Worm (Caenorhabditis elegans) whole organism, L1 larva: ENCODE results near the gene cuc-1.
A peak's percentile ranks its signal among the peaks of the same experiment; 100 is the strongest.

Experiments
- F16B12.6 ChIP-seq: fragments of 150-350 bp; optimal IDR thresholded peaks from 2 replicates; lab custom pipeline; 2014; ENCODE audit warnings: missing biosample characterization, missing genetic modification characterization
- aha-1 ChIP-seq: fragments of 150-350 bp; optimal IDR thresholded peaks from 2 replicates; lab custom pipeline; 2014; ENCODE audit warnings: missing biosample characterization, missing genetic modification characterization
- blmp-1 ChIP-seq: fragments of 150-350 bp; optimal IDR thresholded peaks from 2 replicates; lab custom pipeline; 2014; ENCODE audit warnings: missing biosample characterization, missing genetic modification characterization
- ceh-8 ChIP-seq: fragments of 200-800 bp; sonication (Bioruptor generic); optimal IDR thresholded peaks from 2 replicates; lab custom pipeline; 2018; ENCODE audit warnings: mild to moderate bottlenecking, missing genetic modification characterization, moderate library complexity, missing compliant biosample characterization
- ceh-82 ChIP-seq, 3 experiments: fragments of 150-350 bp in 1 of 3; sonication (generic microtip) in 2 of 3; optimal IDR thresholded peaks; 2 replicates each; lab custom pipeline; 2014 to 2017; ENCODE audit warnings: missing biosample characterization in 3 of 3, missing genetic modification characterization in 3 of 3
- dpl-1 ChIP-seq, 3 experiments: fragments of 150-350 bp in 2 of 3; sonication (generic microtip) in 1 of 3; optimal IDR thresholded peaks; 2 replicates each; lab custom pipeline; 2014 to 2017; ENCODE audit warnings: missing biosample characterization in 3 of 3, missing genetic modification characterization in 3 of 3, missing genetic modification reagents in 3 of 3
- dsc-1 ChIP-seq: sonication (generic microtip); optimal IDR thresholded peaks from 2 replicates; lab custom pipeline; 2016; ENCODE audit warnings: mild to moderate bottlenecking, missing genetic modification characterization, missing compliant biosample characterization
- efl-1 ChIP-seq, 4 experiments: fragments of 150-350 bp; optimal IDR thresholded peaks in 3 of 4; peaks in 1 of 4; 1 replicate in 1 of 4; 2 replicates in 3 of 4; lab custom pipeline; 2014; ENCODE audit warnings: missing biosample characterization in 2 of 4, missing genetic modification characterization in 2 of 4, missing genetic modification reagents in 2 of 4
- efl-3 ChIP-seq: fragments of 200-800 bp; sonication (Bioruptor generic); optimal IDR thresholded peaks from 2 replicates; lab custom pipeline; 2018; ENCODE audit warnings: mild to moderate bottlenecking, missing genetic modification characterization, missing compliant biosample characterization
- elt-2 ChIP-seq: sonication (generic microtip); optimal IDR thresholded peaks from 2 replicates; lab custom pipeline; 2016; ENCODE audit warnings: missing genetic modification characterization, mild to moderate bottlenecking, inconsistent platforms, missing compliant biosample characterization, missing genetic modification reagents
- fkh-8 ChIP-seq: sonication (generic microtip); optimal IDR thresholded peaks from 2 replicates; lab custom pipeline; 2016; ENCODE audit warnings: mild to moderate bottlenecking, missing genetic modification characterization, missing compliant biosample characterization
- fos-1 ChIP-seq: fragments of 150-350 bp; optimal IDR thresholded peaks from 2 replicates; lab custom pipeline; 2014; ENCODE audit warnings: missing biosample characterization, missing genetic modification characterization
- grh-1 ChIP-seq: fragments of 200-800 bp; sonication (Bioruptor generic); IDR thresholded peaks from 2 replicates; pipeline ENCODE4 v1.3.6; 2022; ENCODE audit warnings: missing genetic modification reagents, missing genetic modification characterization, missing compliant biosample characterization
- hlh-4 ChIP-seq: sonication (generic microtip); optimal IDR thresholded peaks from 2 replicates; lab custom pipeline; 2016; ENCODE audit warnings: mild to moderate bottlenecking, missing genetic modification characterization, missing compliant biosample characterization
- hpl-2 ChIP-seq: fragments of 150-350 bp; optimal IDR thresholded peaks from 2 replicates; lab custom pipeline; 2014; ENCODE audit warnings: missing biosample characterization, missing genetic modification reagents, missing genetic modification characterization
- isw-1 ChIP-seq: fragments of 200-800 bp; sonication (Bioruptor generic); IDR thresholded peaks from 2 replicates; pipeline ENCODE4 v1.3.6; 2022; ENCODE audit warnings: missing genetic modification characterization, missing compliant biosample characterization
- jun-1 ChIP-seq: fragments of 150-350 bp; optimal IDR thresholded peaks from 2 replicates; lab custom pipeline; 2014; ENCODE audit warnings: missing biosample characterization, missing genetic modification reagents, missing genetic modification characterization
- lin-14 ChIP-seq: fragments of 200-800 bp; sonication (Bioruptor generic); optimal IDR thresholded peaks from 2 replicates; lab custom pipeline; 2018; ENCODE audit warnings: mild to moderate bottlenecking, missing genetic modification characterization, moderate library complexity, missing compliant biosample characterization
- lin-15B ChIP-seq: fragments of 150-350 bp; sonication (generic microtip); optimal IDR thresholded peaks from 3 replicates; lab custom pipeline; 2014; ENCODE audit warnings: missing biosample characterization, missing genetic modification characterization
- lin-35 ChIP-seq, 2 experiments: fragments of 150-350 bp; optimal IDR thresholded peaks; 2 replicates each; lab custom pipeline; 2014; ENCODE audit warnings: missing biosample characterization in 2 of 2, missing genetic modification characterization in 2 of 2, missing genetic modification reagents in 2 of 2
- lsy-2 ChIP-seq, 2 experiments: fragments of 150-350 bp; optimal IDR thresholded peaks; 2 replicates each; lab custom pipeline; 2014; ENCODE audit warnings: missing biosample characterization in 2 of 2, missing genetic modification characterization in 2 of 2
- nhr-20 ChIP-seq: sonication (generic microtip); optimal IDR thresholded peaks from 2 replicates; lab custom pipeline; 2016; ENCODE audit warnings: mild to moderate bottlenecking, missing genetic modification characterization, missing compliant biosample characterization
- nhr-28 ChIP-seq: fragments of 150-350 bp; optimal IDR thresholded peaks from 2 replicates; lab custom pipeline; 2014; ENCODE audit warnings: missing biosample characterization, missing genetic modification characterization
- nhr-71 ChIP-seq: sonication (generic microtip); optimal IDR thresholded peaks from 2 replicates; lab custom pipeline; 2016; ENCODE audit warnings: mild to moderate bottlenecking, missing genetic modification characterization, moderate library complexity, missing compliant biosample characterization
- nhr-77 ChIP-seq: fragments of 150-350 bp; optimal IDR thresholded peaks from 2 replicates; lab custom pipeline; 2014; ENCODE audit warnings: missing biosample characterization, missing genetic modification characterization
- nhr-84 ChIP-seq: sonication (generic microtip); optimal IDR thresholded peaks from 2 replicates; lab custom pipeline; 2017; ENCODE audit warnings: missing biosample characterization, missing genetic modification characterization
- nhr-85 ChIP-seq: sonication (generic microtip); peaks from one replicate; lab custom pipeline; 2016; ENCODE audit warnings: missing genetic modification characterization, inconsistent platforms, missing compliant biosample characterization
- pax-3 ChIP-seq: fragments of 200-800 bp; sonication (Bioruptor generic); optimal IDR thresholded peaks from 2 replicates; lab custom pipeline; 2018; ENCODE audit warnings: mild to moderate bottlenecking, missing genetic modification characterization, moderate library complexity, missing compliant biosample characterization
- pqm-1 ChIP-seq: sonication (generic microtip); optimal IDR thresholded peaks from 3 replicates; lab custom pipeline; 2017; ENCODE audit warnings: missing biosample characterization, missing genetic modification characterization
- skn-1 ChIP-seq: fragments of 150-350 bp; optimal IDR thresholded peaks from 2 replicates; lab custom pipeline; 2014; ENCODE audit warnings: missing biosample characterization, missing genetic modification characterization
- snu-23 ChIP-seq: sonication (generic microtip); optimal IDR thresholded peaks from 2 replicates; lab custom pipeline; 2016; ENCODE audit warnings: missing genetic modification characterization, missing compliant biosample characterization
- sptf-1 ChIP-seq: fragments of 150-350 bp; optimal IDR thresholded peaks from 2 replicates; lab custom pipeline; 2014; ENCODE audit warnings: missing biosample characterization, missing genetic modification characterization
- sup-37 ChIP-seq: fragments of 200-800 bp; sonication (Bioruptor generic); optimal IDR thresholded peaks from 2 replicates; lab custom pipeline; 2018; ENCODE audit warnings: mild to moderate bottlenecking, missing genetic modification characterization, missing compliant biosample characterization
- tbx-2 ChIP-seq: sonication (generic microtip); optimal IDR thresholded peaks from 2 replicates; lab custom pipeline; 2016; ENCODE audit warnings: missing genetic modification characterization, missing compliant biosample characterization
- unc-30 ChIP-seq: sonication (generic microtip); optimal IDR thresholded peaks from 2 replicates; lab custom pipeline; 2017; ENCODE audit warnings: missing biosample characterization, missing genetic modification characterization
- zip-4 ChIP-seq: fragments of 200-800 bp; sonication (Bioruptor generic); optimal IDR thresholded peaks from 2 replicates; lab custom pipeline; 2018; ENCODE audit warnings: mild to moderate bottlenecking, missing genetic modification characterization, moderate library complexity, missing compliant biosample characterization

cuc-1 gene

DNA sequence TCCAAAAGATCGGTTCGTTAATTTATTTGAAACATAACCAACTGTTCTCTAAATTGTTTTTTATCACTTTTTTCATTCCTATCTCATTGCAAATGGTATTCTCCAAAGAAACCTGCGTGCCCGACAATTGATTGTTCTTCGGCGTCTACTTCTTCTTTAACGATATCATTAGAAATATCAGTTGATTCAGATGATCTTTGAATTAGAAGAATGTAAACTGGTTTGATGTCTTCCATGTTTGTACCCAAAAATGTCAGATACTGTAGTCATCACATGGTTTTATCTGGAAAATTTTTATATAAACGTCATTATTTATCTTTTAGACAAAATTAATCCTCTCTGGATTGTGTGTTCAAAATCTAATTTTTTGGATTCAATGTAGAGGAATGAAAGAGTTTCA, 36.9 kb upstream of the cuc-1 start (continued):
- peak in 1 of 2 experiments; percentile 49 for TF ChIP-seq lin-35 (GFP tag; optimal IDR thresholded peaks at IDR 0.05; lab: Kevin White, UChicago)
- peak; percentile 55 for TF ChIP-seq blmp-1
- no peak for TF ChIP-seq pax-3 (tag; lab: Kevin White, UChicago)
- no peak for TF ChIP-seq hlh-4
- TF ChIP-seq tbx-2 (tag; lab: Kevin White, UChicago): peak; percentile 62
- TF ChIP-seq nhr-20 (tag; lab: Kevin White, UChicago): peak; percentile 81
- no peak for TF ChIP-seq elt-2 (tag; lab: Kevin White, UChicago)
- TF ChIP-seq ceh-82 (tag; optimal IDR thresholded peaks at IDR 0.05; lab: Kevin White, UChicago): no peak
- TF ChIP-seq sup-37 (GFP tag; lab: Kevin White, UChicago): no peak
- peak; percentile 25 to 88 for TF ChIP-seq lsy-2 (tag; optimal IDR thresholded peaks at IDR 0.05; lab: Kevin White, UChicago)
- no peak for TF ChIP-seq ceh-8 (GFP tag; lab: Kevin White, UChicago)
- no peak for TF ChIP-seq skn-1 (tag; lab: Kevin White, UChicago)
- no peak for TF ChIP-seq isw-1 (GFP tag; lab: Robert Waterston, UW)
- TF ChIP-seq pqm-1 (tag; lab: Kevin White, UChicago): no peak
- peak in 1 of 3 experiments; percentile 9 for TF ChIP-seq dpl-1 (GFP tag; optimal IDR thresholded peaks at IDR 0.05; lab: Kevin White, UChicago)
- peak; percentile 83 for TF ChIP-seq grh-1 (GFP tag; lab: Robert Waterston, UW)
- TF ChIP-seq efl-3 (GFP tag; lab: Kevin White, UChicago): no peak
- peak; percentile 57 for TF ChIP-seq lin-14 (GFP tag; lab: Kevin White, UChicago)
- no peak for TF ChIP-seq F16B12.6 (tag; lab: Kevin White, UChicago)

DNA sequence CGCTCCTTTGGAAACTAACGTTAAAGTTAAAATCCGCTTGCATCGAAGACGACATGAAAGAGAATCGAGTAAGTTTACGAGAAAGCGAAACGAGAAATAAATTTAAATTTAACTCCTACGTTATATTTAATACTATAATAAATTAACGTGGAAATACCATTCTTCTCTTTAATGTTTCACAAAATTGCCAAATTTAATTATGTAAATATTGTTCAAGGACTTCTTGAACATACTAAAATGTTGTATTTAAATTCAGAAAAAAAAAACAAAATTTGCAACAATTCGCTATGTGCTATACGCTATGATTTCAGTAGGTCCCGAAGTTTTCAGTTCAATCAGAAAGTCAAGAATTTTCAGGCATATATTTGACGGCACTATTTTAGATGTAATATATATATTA, 36.1 kb upstream of the cuc-1 start, which contains the start of gene ZK688.10:
Gene ZK688.10, minus strand, starts transcription at position 101 of the 400 bp plus-strand sequence.
- no peak for TF ChIP-seq fos-1 (tag; lab: Kevin White, UChicago)
- TF ChIP-seq jun-1 (tag; lab: Kevin White, UChicago): no peak
- TF ChIP-seq nhr-85 (tag; lab: Kevin White, UChicago): no peak
- no peak for TF ChIP-seq ceh-8 (GFP tag; lab: Kevin White, UChicago)
- no peak for TF ChIP-seq hpl-2

DNA sequence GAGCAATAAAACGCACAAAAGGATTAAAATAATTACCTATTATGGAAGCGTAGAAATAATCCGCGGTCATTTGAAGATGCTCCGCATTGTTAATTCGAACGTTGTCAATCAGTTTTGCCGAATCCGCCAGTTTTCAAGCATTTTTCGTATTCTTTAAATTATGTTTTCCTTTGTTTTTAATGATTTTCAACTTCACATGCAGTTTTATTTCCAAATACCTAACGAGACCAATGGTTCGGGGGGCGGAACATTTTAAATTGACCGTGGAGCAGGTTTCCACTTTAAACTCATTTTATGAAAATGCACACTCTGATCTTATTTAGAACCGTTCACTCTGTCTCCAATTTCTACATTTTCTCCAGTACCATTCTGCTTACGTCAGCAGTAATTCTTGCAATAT, 33.9 kb upstream of the cuc-1 start, which contains the start of gene ZK688.4:
Gene ZK688.4, plus strand, starts transcription at position 301 of the 400 bp plus-strand sequence.
- TF ChIP-seq unc-30 (tag; lab: Kevin White, UChicago) (no peak), dsc-1 (tag; lab: Kevin White, UChicago) (no peak), aha-1 (no peak), nhr-84 (no peak), nhr-77 (no peak), lin-35 (GFP tag; optimal IDR thresholded peaks at IDR 0.05; lab: Kevin White, UChicago) (no peak), hlh-4 (no peak), nhr-71 (tag; lab: Kevin White, UChicago) (no peak), tbx-2 (tag; lab: Kevin White, UChicago) (no peak), efl-1 (optimal IDR thresholded peaks at IDR 0.05; lab: Kevin White, UChicago) (no peak), efl-1 (GFP tag; optimal IDR thresholded peaks at IDR 0.05 in 1 of 2; lab: Kevin White, UChicago) (no peak), lin-15B (tag; lab: Kevin White, UChicago) (no peak), zip-4 (GFP tag; lab: Kevin White, UChicago) (no peak), sptf-1 (tag; lab: Kevin White, UChicago) (no peak), nhr-28 (no peak), elt-2 (tag; lab: Kevin White, UChicago) (no peak)

DNA sequence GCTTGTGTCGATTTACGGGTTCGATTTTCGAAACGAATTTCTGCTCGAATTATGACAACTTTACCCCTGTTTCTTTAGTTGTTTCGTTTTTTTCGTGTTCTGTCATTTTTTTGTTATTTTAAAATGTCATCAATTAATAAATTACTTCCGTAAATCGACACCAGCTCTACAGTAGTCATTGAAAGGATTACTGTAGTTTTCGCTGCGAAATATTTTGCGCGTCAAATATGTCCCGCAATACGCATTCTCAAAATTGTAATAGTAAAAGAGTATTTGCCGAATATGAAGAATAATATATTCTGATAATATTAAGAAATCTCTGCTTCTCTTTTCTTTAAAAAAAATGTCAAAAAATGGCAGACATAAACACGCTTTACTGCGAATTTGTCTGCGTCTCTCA, 32.4 kb upstream of the cuc-1 start:
- TF ChIP-seq efl-1 (optimal IDR thresholded peaks at IDR 0.05; lab: Kevin White, UChicago) (no peak), efl-1 (GFP tag; optimal IDR thresholded peaks at IDR 0.05 in 1 of 2; lab: Kevin White, UChicago) (peak in 1 of 2 experiments; percentile 54), snu-23 (GFP tag; lab: Kevin White, UChicago) (no peak), fkh-8 (tag; lab: Kevin White, UChicago) (peak; percentile 27)
